Worm (Caenorhabditis elegans): ENCODE results near the gene Y43F8B.29.

Gene Y43F8B.29

ce11 chrV:19522551-19523137, 31.2 kb downstream of the Y43F8B.29 start (continued):
- no peak for TF ChIP-seq lin-39 (tag; optimal IDR thresholded peaks at IDR 0.05)
- TF ChIP-seq F26F4.8 (GFP tag; conservative IDR thresholded peaks at IDR 0.05) = no peak
- TF ChIP-seq lin-38 (GFP tag; IDR thresholded peaks at IDR 0.05) = peak; percentile 57
- TF ChIP-seq nhr-42 (GFP tag; IDR thresholded peaks at IDR 0.05) = peak; percentile 69
- TF ChIP-seq ceh-28 (tag; optimal IDR thresholded peaks at IDR 0.05) = no peak
- TF ChIP-seq nhr-10 (tag; optimal IDR thresholded peaks at IDR 0.05) = peak; percentile 80
- no peak for TF ChIP-seq egl-27 (tag; optimal IDR thresholded peaks at IDR 0.05)
- TF ChIP-seq mdl-1 (tag; optimal IDR thresholded peaks at IDR 0.05) = peak; percentile 91 to 95
- peak; percentile 67 for TF ChIP-seq mxl-2 (GFP tag; conservative IDR thresholded peaks at IDR 0.05)
- TF ChIP-seq dve-1 (tag; optimal IDR thresholded peaks at IDR 0.05; ENCODE audit: insufficient read depth) = peak; percentile 93
- TF ChIP-seq lin-15B (tag; optimal IDR thresholded peaks at IDR 0.05) = no peak
- TF ChIP-seq hlh-11 (tag; optimal IDR thresholded peaks at IDR 0.05) = peak; percentile 96
- TF ChIP-seq cey-2 (tag; optimal IDR thresholded peaks at IDR 0.05; ENCODE audit: borderline replicate concordance, insufficient read depth) = no peak
- peak; percentile 94 for TF ChIP-seq mep-1 (tag; optimal IDR thresholded peaks at IDR 0.05)
- peak; percentile 23; the same call in 1 of the 2 replicates for TF ChIP-seq pha-4 (GFP tag; IDR thresholded peaks at IDR 0.05)
- no peak for TF ChIP-seq pha-4 (tag; optimal IDR thresholded peaks at IDR 0.05)
- peak; percentile 84 to 88 for TF ChIP-seq lsy-2 (tag; optimal IDR thresholded peaks at IDR 0.05)
- peak; percentile 9; the same call in 1 of the 2 replicates for TF ChIP-seq Y48G9A.11 (GFP tag; IDR thresholded peaks at IDR 0.05)
- peak; percentile 93 for TF ChIP-seq lin-1 (GFP tag; IDR thresholded peaks at IDR 0.05)
- peak; percentile 8 for TF ChIP-seq ceh-32 (tag; optimal IDR thresholded peaks at IDR 0.05; ENCODE audit: poor library complexity)
- no peak for TF ChIP-seq nhr-237 (tag; optimal IDR thresholded peaks at IDR 0.05)
- TF ChIP-seq nhr-11 (tag; optimal IDR thresholded peaks at IDR 0.05) = peak; percentile 10
- no peak for TF ChIP-seq daf-8 (GFP tag; IDR thresholded peaks at IDR 0.05)
- TF ChIP-seq set-16 (GFP tag; IDR thresholded peaks at IDR 0.05) = peak; percentile 86
- TF ChIP-seq aha-1 (tag) = peak; percentile 100
- peak; percentile 96 for TF ChIP-seq mdt-29 (GFP tag; IDR thresholded peaks at IDR 0.05)
- peak; percentile 53 for TF ChIP-seq zfp-2 (tag; optimal IDR thresholded peaks at IDR 0.05)
- peak in 1 of 2 experiments; percentile 94 for TF ChIP-seq unc-62 (GFP tag; optimal IDR thresholded peaks at IDR 0.05 in 1 of 2)
- no peak for TF ChIP-seq unc-62 (tag; optimal IDR thresholded peaks at IDR 0.05)
- no peak for TF ChIP-seq nhr-111 (GFP tag; optimal IDR thresholded peaks at IDR 0.05)

- TF ChIP-seq nhr-10 (tag; optimal IDR thresholded peaks at IDR 0.05) = no peak
- no peak for TF ChIP-seq F37D6.2 (tag; optimal IDR thresholded peaks at IDR 0.05)
- 0 out of 2 replicates have a peak, but pooled peaks have one; percentile 35 for TF ChIP-seq php-3 (GFP tag; IDR thresholded peaks at IDR 0.05)
- no peak for TF ChIP-seq dpl-1 (GFP tag; optimal IDR thresholded peaks at IDR 0.05)
- no peak for TF ChIP-seq zip-11 (GFP tag; IDR thresholded peaks at IDR 0.05)
- TF ChIP-seq ztf-11 (tag; optimal IDR thresholded peaks at IDR 0.05) = no peak
- TF ChIP-seq T26A8.4 (GFP tag; IDR thresholded peaks at IDR 0.05) = no peak
- TF ChIP-seq R02D3.7 (tag; optimal IDR thresholded peaks at IDR 0.05) = no peak
- no peak for TF ChIP-seq skn-1 (tag; optimal IDR thresholded peaks at IDR 0.05)
- TF ChIP-seq spr-3 (GFP tag; optimal IDR thresholded peaks at IDR 0.05) = no peak
- no peak for TF ChIP-seq sdz-12 (GFP tag; optimal IDR thresholded peaks at IDR 0.05)
- TF ChIP-seq F26F4.8 (GFP tag; conservative IDR thresholded peaks at IDR 0.05) = no peak
- TF ChIP-seq zag-1 (tag; optimal IDR thresholded peaks at IDR 0.05) = no peak
- TF ChIP-seq daf-12 (tag; optimal IDR thresholded peaks at IDR 0.05) = no peak
- no peak for TF ChIP-seq madf-5 (GFP tag; IDR thresholded peaks at IDR 0.05)
- peak; percentile 31 for TF ChIP-seq mep-1 (tag; optimal IDR thresholded peaks at IDR 0.05)
- no peak for TF ChIP-seq cey-2 (tag; optimal IDR thresholded peaks at IDR 0.05; ENCODE audit: borderline replicate concordance, insufficient read depth)
- TF ChIP-seq vab-7 (GFP tag; IDR thresholded peaks at IDR 0.05) = no peak
- TF ChIP-seq pqm-1 (tag; optimal IDR thresholded peaks at IDR 0.05) = no peak
- peak; percentile 6 for TF ChIP-seq mes-2 (tag; optimal IDR thresholded peaks at IDR 0.05; ENCODE audit: poor library complexity, severe bottlenecking)
- no peak for TF ChIP-seq mdt-29 (GFP tag; IDR thresholded peaks at IDR 0.05)
- no peak for TF ChIP-seq lin-39 (tag; optimal IDR thresholded peaks at IDR 0.05)
- peak; percentile 40 for TF ChIP-seq dve-1 (tag; optimal IDR thresholded peaks at IDR 0.05; ENCODE audit: insufficient read depth)
- no peak for TF ChIP-seq nhr-111 (GFP tag; optimal IDR thresholded peaks at IDR 0.05)
- peak; percentile 82 for TF ChIP-seq mxl-3 (GFP tag; optimal IDR thresholded peaks at IDR 0.05)
- TF ChIP-seq F49E8.2 (tag; optimal IDR thresholded peaks at IDR 0.05; ENCODE audit: borderline replicate concordance) = no peak
- TF ChIP-seq Y105C5A.15 (GFP tag; IDR thresholded peaks at IDR 0.05) = no peak
- no peak for TF ChIP-seq Y5F2A.4 (GFP tag; optimal IDR thresholded peaks at IDR 0.05)
Observed at ce11 chrV:19524569-19524968, 33.2 kb downstream of the Y43F8B.29 start.
